Worm (Caenorhabditis elegans) whole organism, L1 larva: ENCODE data around the gene C53B7.3.

Source experiments
- C04F5.9 ChIP-seq: sonication (generic microtip); optimal IDR thresholded peaks from 2 replicates; lab custom pipeline; 2016; ENCODE audit warnings: missing genetic modification characterization, missing compliant biosample characterization
- C16A3.4 ChIP-seq: fragments of 150-350 bp; optimal IDR thresholded peaks from 2 replicates; lab custom pipeline; 2014; ENCODE audit warnings: missing biosample characterization, missing genetic modification characterization
- C34B4.2 ChIP-seq: sonication (generic microtip); optimal IDR thresholded peaks from 2 replicates; lab custom pipeline; 2017; ENCODE audit warnings: mild to moderate bottlenecking, missing genetic modification characterization, missing compliant biosample characterization
- F16B12.6 ChIP-seq: fragments of 150-350 bp; optimal IDR thresholded peaks from 2 replicates; lab custom pipeline; 2014; ENCODE audit warnings: missing biosample characterization, missing genetic modification characterization
- Y116A8C.19 ChIP-seq: sonication (generic microtip); optimal IDR thresholded peaks from 2 replicates; lab custom pipeline; 2016; ENCODE audit warnings: missing compliant biosample characterization, missing genetic modification characterization, borderline replicate concordance
- aha-1 ChIP-seq: fragments of 150-350 bp; optimal IDR thresholded peaks from 2 replicates; lab custom pipeline; 2014; ENCODE audit warnings: missing biosample characterization, missing genetic modification characterization
- alr-1 ChIP-seq: fragments of 200-800 bp; sonication (Bioruptor generic); optimal IDR thresholded peaks from 2 replicates; lab custom pipeline; 2018; ENCODE audit warnings: borderline replicate concordance, mild to moderate bottlenecking, missing genetic modification characterization, missing compliant biosample characterization
- aly-2 ChIP-seq: fragments of 150-350 bp; optimal IDR thresholded peaks from 2 replicates; lab custom pipeline; 2014; ENCODE audit warnings: missing biosample characterization, missing genetic modification characterization
- ama-1 ChIP-seq: fragments of 150-350 bp; optimal IDR thresholded peaks from 2 replicates; lab custom pipeline; 2014
- blmp-1 ChIP-seq: fragments of 150-350 bp; optimal IDR thresholded peaks from 2 replicates; lab custom pipeline; 2014; ENCODE audit warnings: missing biosample characterization, missing genetic modification characterization
- ceh-8 ChIP-seq: fragments of 200-800 bp; sonication (Bioruptor generic); optimal IDR thresholded peaks from 2 replicates; lab custom pipeline; 2018; ENCODE audit warnings: mild to moderate bottlenecking, missing genetic modification characterization, moderate library complexity, missing compliant biosample characterization
- ceh-82 ChIP-seq, 3 experiments: fragments of 150-350 bp in 1 of 3; sonication (generic microtip) in 2 of 3; optimal IDR thresholded peaks; 2 replicates each; lab custom pipeline; 2014 to 2017; ENCODE audit warnings: missing biosample characterization in 3 of 3, missing genetic modification characterization in 3 of 3
- ceh-88 ChIP-seq: fragments of 200-800 bp; sonication (Bioruptor generic); IDR thresholded peaks from 2 replicates; pipeline ENCODE4 v1.3.6; 2022; ENCODE audit warnings: missing genetic modification characterization, missing compliant biosample characterization
- ceh-90 ChIP-seq: sonication (generic microtip); optimal IDR thresholded peaks from 2 replicates; lab custom pipeline; 2016; ENCODE audit warnings: missing genetic modification characterization, missing compliant biosample characterization
- dpl-1 ChIP-seq, 3 experiments: fragments of 150-350 bp in 2 of 3; sonication (generic microtip) in 1 of 3; optimal IDR thresholded peaks; 2 replicates each; lab custom pipeline; 2014 to 2017; ENCODE audit warnings: missing biosample characterization in 3 of 3, missing genetic modification characterization in 3 of 3, missing genetic modification reagents in 3 of 3
- dsc-1 ChIP-seq: sonication (generic microtip); optimal IDR thresholded peaks from 2 replicates; lab custom pipeline; 2016; ENCODE audit warnings: mild to moderate bottlenecking, missing genetic modification characterization, missing compliant biosample characterization
- efl-1 ChIP-seq, 4 experiments: fragments of 150-350 bp; optimal IDR thresholded peaks in 3 of 4; peaks in 1 of 4; 1 replicate in 1 of 4; 2 replicates in 3 of 4; lab custom pipeline; 2014; ENCODE audit warnings: missing biosample characterization in 2 of 4, missing genetic modification characterization in 2 of 4, missing genetic modification reagents in 2 of 4
- egl-13 ChIP-seq: sonication (generic microtip); optimal IDR thresholded peaks from 2 replicates; lab custom pipeline; 2016; ENCODE audit warnings: missing genotype, missing genetic modification reagents, missing genetic modification characterization, missing compliant biosample characterization
- egl-27 ChIP-seq, 2 experiments: fragments of 150-350 bp in 1 of 2; sonication (generic microtip); optimal IDR thresholded peaks; 3 replicates each; lab custom pipeline; 2017 to 2018; ENCODE audit warnings: missing biosample characterization in 2 of 2, missing genetic modification characterization in 2 of 2, missing genetic modification reagents in 2 of 2
- elt-3 ChIP-seq, 6 experiments: fragments of 150-350 bp in 1 of 6; sonication (generic microtip); optimal IDR thresholded peaks; 2 replicates each; lab custom pipeline; 2017 to 2018; ENCODE audit warnings: missing biosample characterization in 6 of 6, missing genetic modification characterization in 6 of 6, inconsistent platforms in 1 of 6
- ets-5 ChIP-seq: fragments of 200-800 bp; sonication (Bioruptor generic); IDR thresholded peaks from 2 replicates; pipeline ENCODE4 v1.3.6; 2022; ENCODE audit warnings: missing genetic modification characterization, missing compliant biosample characterization
- fkh-10 ChIP-seq: sonication (generic microtip); optimal IDR thresholded peaks from 2 replicates; lab custom pipeline; 2017; ENCODE audit warnings: missing biosample characterization, missing genetic modification reagents, missing genetic modification characterization
- grh-1 ChIP-seq: fragments of 200-800 bp; sonication (Bioruptor generic); IDR thresholded peaks from 2 replicates; pipeline ENCODE4 v1.3.6; 2022; ENCODE audit warnings: missing genetic modification reagents, missing genetic modification characterization, missing compliant biosample characterization
- hlh-17 ChIP-seq: fragments of 200-800 bp; sonication (Bioruptor generic); optimal IDR thresholded peaks from 2 replicates; lab custom pipeline; 2018; ENCODE audit warnings: missing genetic modification characterization, mild to moderate bottlenecking, missing compliant biosample characterization, moderate library complexity, borderline replicate concordance
- hlh-4 ChIP-seq: sonication (generic microtip); optimal IDR thresholded peaks from 2 replicates; lab custom pipeline; 2016; ENCODE audit warnings: mild to moderate bottlenecking, missing genetic modification characterization, missing compliant biosample characterization
- hpl-2 ChIP-seq: fragments of 150-350 bp; optimal IDR thresholded peaks from 2 replicates; lab custom pipeline; 2014; ENCODE audit warnings: missing biosample characterization, missing genetic modification reagents, missing genetic modification characterization
- lin-14 ChIP-seq: fragments of 200-800 bp; sonication (Bioruptor generic); optimal IDR thresholded peaks from 2 replicates; lab custom pipeline; 2018; ENCODE audit warnings: mild to moderate bottlenecking, missing genetic modification characterization, moderate library complexity, missing compliant biosample characterization
- lsy-2 ChIP-seq, 2 experiments: fragments of 150-350 bp; optimal IDR thresholded peaks; 2 replicates each; lab custom pipeline; 2014; ENCODE audit warnings: missing biosample characterization in 2 of 2, missing genetic modification characterization in 2 of 2
- mep-1 ChIP-seq: fragments of 150-350 bp; optimal IDR thresholded peaks from 2 replicates; lab custom pipeline; 2014; ENCODE audit warnings: missing biosample characterization, missing genetic modification characterization
- nhr-11 ChIP-seq: fragments of 150-350 bp; optimal IDR thresholded peaks from 2 replicates; lab custom pipeline; 2014; ENCODE audit warnings: missing biosample characterization, missing genetic modification characterization
- nhr-12 ChIP-seq: sonication (generic microtip); optimal IDR thresholded peaks from 2 replicates; lab custom pipeline; 2017; ENCODE audit warnings: missing biosample characterization, missing genetic modification characterization
- nhr-19 ChIP-seq: fragments of 200-800 bp; sonication (Bioruptor generic); conservative IDR thresholded peaks from 2 replicates; pipeline ENCODE4 v1.3.6; 2022; ENCODE audit warnings: missing genetic modification characterization, missing compliant biosample characterization
- nhr-237 ChIP-seq: fragments of 150-350 bp; optimal IDR thresholded peaks from 2 replicates; lab custom pipeline; 2014; ENCODE audit warnings: missing biosample characterization, missing genetic modification characterization
- nhr-28 ChIP-seq: fragments of 150-350 bp; optimal IDR thresholded peaks from 2 replicates; lab custom pipeline; 2014; ENCODE audit warnings: missing biosample characterization, missing genetic modification characterization
- nhr-47 ChIP-seq: sonication (generic microtip); optimal IDR thresholded peaks from 2 replicates; lab custom pipeline; 2016; ENCODE audit warnings: mild to moderate bottlenecking, missing genetic modification characterization, moderate library complexity, missing compliant biosample characterization
- nhr-71 ChIP-seq: sonication (generic microtip); optimal IDR thresholded peaks from 2 replicates; lab custom pipeline; 2016; ENCODE audit warnings: mild to moderate bottlenecking, missing genetic modification characterization, moderate library complexity, missing compliant biosample characterization
- nhr-76 ChIP-seq: sonication (generic microtip); optimal IDR thresholded peaks from 2 replicates; lab custom pipeline; 2017; ENCODE audit warnings: missing biosample characterization, missing genetic modification characterization
- nhr-77 ChIP-seq: fragments of 150-350 bp; optimal IDR thresholded peaks from 2 replicates; lab custom pipeline; 2014; ENCODE audit warnings: missing biosample characterization, missing genetic modification characterization
- nhr-90 ChIP-seq: sonication (generic microtip); optimal IDR thresholded peaks from 2 replicates; lab custom pipeline; 2016; ENCODE audit warnings: mild to moderate bottlenecking, missing genetic modification characterization, missing compliant biosample characterization; ENCODE audit not compliant: poor library complexity
- pax-3 ChIP-seq: fragments of 200-800 bp; sonication (Bioruptor generic); optimal IDR thresholded peaks from 2 replicates; lab custom pipeline; 2018; ENCODE audit warnings: mild to moderate bottlenecking, missing genetic modification characterization, moderate library complexity, missing compliant biosample characterization
- pqm-1 ChIP-seq: sonication (generic microtip); optimal IDR thresholded peaks from 3 replicates; lab custom pipeline; 2017; ENCODE audit warnings: missing biosample characterization, missing genetic modification characterization
- skn-1 ChIP-seq: fragments of 150-350 bp; optimal IDR thresholded peaks from 2 replicates; lab custom pipeline; 2014; ENCODE audit warnings: missing biosample characterization, missing genetic modification characterization
- snpc-4 ChIP-seq: fragments of 150-350 bp; optimal IDR thresholded peaks from 2 replicates; lab custom pipeline; 2014; ENCODE audit warnings: missing biosample characterization, missing genetic modification characterization
- snu-23 ChIP-seq: sonication (generic microtip); optimal IDR thresholded peaks from 2 replicates; lab custom pipeline; 2016; ENCODE audit warnings: missing genetic modification characterization, missing compliant biosample characterization
- sox-4 ChIP-seq: sonication (generic microtip); optimal IDR thresholded peaks from 2 replicates; lab custom pipeline; 2016; ENCODE audit warnings: missing genetic modification characterization, missing compliant biosample characterization
- sptf-1 ChIP-seq: fragments of 150-350 bp; optimal IDR thresholded peaks from 2 replicates; lab custom pipeline; 2014; ENCODE audit warnings: missing biosample characterization, missing genetic modification characterization
- sup-37 ChIP-seq: fragments of 200-800 bp; sonication (Bioruptor generic); optimal IDR thresholded peaks from 2 replicates; lab custom pipeline; 2018; ENCODE audit warnings: mild to moderate bottlenecking, missing genetic modification characterization, missing compliant biosample characterization
- unc-130 ChIP-seq: fragments of 150-350 bp; optimal IDR thresholded peaks from 2 replicates; lab custom pipeline; 2017; ENCODE audit warnings: missing biosample characterization, missing genetic modification characterization, inconsistent platforms
- unc-30 ChIP-seq: sonication (generic microtip); optimal IDR thresholded peaks from 2 replicates; lab custom pipeline; 2017; ENCODE audit warnings: missing biosample characterization, missing genetic modification characterization
- unc-62 ChIP-seq: fragments of 150-350 bp; optimal IDR thresholded peaks from 2 replicates; lab custom pipeline; 2014; ENCODE audit warnings: missing biosample characterization, missing genetic modification reagents, missing genetic modification characterization
- unc-98 ChIP-seq: fragments of 200-800 bp; sonication (Bioruptor generic); IDR thresholded peaks from 2 replicates; pipeline ENCODE4 v1.3.6; 2022; ENCODE audit warnings: missing genetic modification characterization, missing compliant biosample characterization
- xbp-1 ChIP-seq: sonication (generic microtip); optimal IDR thresholded peaks from 2 replicates; lab custom pipeline; 2016; ENCODE audit warnings: missing genetic modification characterization, missing compliant biosample characterization
- zag-1 ChIP-seq: fragments of 150-350 bp; optimal IDR thresholded peaks from 2 replicates; lab custom pipeline; 2014; ENCODE audit warnings: missing biosample characterization, missing genetic modification characterization
- ztf-4 ChIP-seq: fragments of 150-350 bp; optimal IDR thresholded peaks from 2 replicates; lab custom pipeline; 2014; ENCODE audit warnings: missing biosample characterization, missing genetic modification characterization

The C53B7.3 gene

DNA sequence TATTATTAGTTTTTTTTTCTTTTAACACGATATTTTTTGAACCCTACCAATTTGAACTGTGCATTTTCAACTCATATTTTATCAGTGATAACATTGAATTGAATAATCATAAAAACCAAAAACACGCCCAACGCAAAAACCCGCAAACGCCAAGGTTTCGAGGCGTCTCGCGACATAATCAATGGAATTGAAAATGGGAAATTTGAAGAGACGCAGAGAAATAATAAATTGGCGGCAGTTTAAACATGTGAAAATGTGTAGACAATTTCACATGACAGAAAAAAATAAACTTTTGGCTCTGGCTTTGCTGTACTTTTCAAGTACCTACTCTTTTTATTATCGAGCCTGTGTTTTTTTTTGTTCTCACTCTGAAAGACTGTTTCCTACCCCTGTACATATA, 39.7 kb upstream of the C53B7.3 start:
- TF ChIP-seq hlh-17 (GFP tag; lab: Kevin White, UChicago) (no peak), sox-4 (tag; lab: Kevin White, UChicago) (no peak), hlh-4 (tag; lab: Kevin White, UChicago) (no peak), nhr-19 (GFP tag; lab: Robert Waterston, UW) (peak; percentile 59), nhr-76 (tag; lab: Kevin White, UChicago) (no peak), ama-1 (lab: Kevin White, UChicago) (no peak), pax-3 (no peak), ceh-82 (tag; optimal IDR thresholded peaks at IDR 0.05; lab: Kevin White, UChicago) (peak; percentile 6 to 48 (median 28)), unc-30 (tag; lab: Kevin White, UChicago) (no peak), zag-1 (tag; lab: Kevin White, UChicago) (no peak), alr-1 (tag; lab: Kevin White, UChicago) (no peak), grh-1 (peak; percentile 58), mep-1 (tag; lab: Kevin White, UChicago) (peak; percentile 56), snpc-4 (tag; lab: Kevin White, UChicago) (no peak), ceh-90 (tag; lab: Kevin White, UChicago) (no peak), ztf-4 (no peak), xbp-1 (peak; percentile 72), dpl-1 (GFP tag; optimal IDR thresholded peaks at IDR 0.05; lab: Kevin White, UChicago) (peak; percentile 92 to 94 (median 92)), blmp-1 (tag; lab: Kevin White, UChicago) (peak; percentile 57), aha-1 (tag; lab: Kevin White, UChicago) (no peak), nhr-12 (tag; lab: Kevin White, UChicago) (no peak), nhr-11 (tag; lab: Kevin White, UChicago) (peak; percentile 15), egl-13 (tag; lab: Kevin White, UChicago) (no peak), snu-23 (peak; percentile 73), C34B4.2 (tag; lab: Kevin White, UChicago) (no peak), Y116A8C.19 (no peak), dsc-1 (peak; percentile 10), sptf-1 (tag; lab: Kevin White, UChicago) (no peak), nhr-71 (tag; lab: Kevin White, UChicago) (peak; percentile 83), elt-3 (tag; optimal IDR thresholded peaks at IDR 0.05; lab: Kevin White, UChicago) (peak in 1 of 6 experiments; percentile 23), fkh-10 (GFP tag; lab: Kevin White, UChicago) (no peak), unc-98 (GFP tag; lab: Robert Waterston, UW) (no peak), efl-1 (optimal IDR thresholded peaks at IDR 0.05; lab: Kevin White, UChicago) (peak; percentile 56 to 94), efl-1 (GFP tag; optimal IDR thresholded peaks at IDR 0.05 in 1 of 2; lab: Kevin White, UChicago) (peak; percentile 94 to 99), pqm-1 (no peak), nhr-28 (tag; lab: Kevin White, UChicago) (no peak), aly-2 (tag; lab: Kevin White, UChicago) (no peak), hpl-2 (GFP tag; lab: Kevin White, UChicago) (no peak), ceh-88 (no peak), lin-14 (GFP tag; lab: Kevin White, UChicago) (peak; percentile 72), nhr-90 (tag; lab: Kevin White, UChicago) (peak; percentile 53), lsy-2 (tag; optimal IDR thresholded peaks at IDR 0.05; lab: Kevin White, UChicago) (peak; percentile 47 to 72), nhr-47 (tag; lab: Kevin White, UChicago) (peak; percentile 59), C16A3.4 (peak; percentile 49), C04F5.9 (tag; lab: Kevin White, UChicago) (no peak), skn-1 (tag; lab: Kevin White, UChicago) (peak; percentile 83), ets-5 (GFP tag; lab: Robert Waterston, UW) (no peak), nhr-237 (tag; lab: Kevin White, UChicago) (no peak), F16B12.6 (no peak), unc-62 (GFP tag; lab: Kevin White, UChicago) (no peak), ceh-8 (GFP tag; lab: Kevin White, UChicago) (no peak), sup-37 (GFP tag; lab: Kevin White, UChicago) (no peak), nhr-77 (tag; lab: Kevin White, UChicago) (peak; percentile 10), egl-27 (tag; optimal IDR thresholded peaks at IDR 0.05; lab: Kevin White, UChicago) (no peak), unc-130 (peak; percentile 14)
